Fruit fly (Drosophila melanogaster) whole organism, adult: ENCODE measurements around the gene peb.
A peak's percentile ranks its signal among the peaks of the same experiment; 100 is the strongest.

Experiments used
- CG11617 ChIP-seq: fragments of 200-800 bp; sonication (Bioruptor generic); optimal IDR thresholded peaks from 2 replicates; lab custom pipeline; 2017; ENCODE audit warnings: mild to moderate bottlenecking, missing biosample characterization, missing genetic modification reagents, missing genetic modification characterization
- CG14711 ChIP-seq: fragments of 200-800 bp; sonication (Bioruptor generic); optimal IDR thresholded peaks from 2 replicates; lab custom pipeline; 2018; ENCODE audit warnings: missing biosample characterization, mild to moderate bottlenecking, missing genetic modification characterization, moderate library complexity
- CG33017 ChIP-seq: fragments of 200-800 bp; sonication (Bioruptor generic); optimal IDR thresholded peaks from 2 replicates; lab custom pipeline; 2018; ENCODE audit warnings: missing biosample characterization, mild to moderate bottlenecking, missing genetic modification characterization, moderate library complexity
- CG5204 ChIP-seq: fragments of 200-800 bp; sonication (Bioruptor generic); optimal IDR thresholded peaks from 2 replicates; lab custom pipeline; 2016; ENCODE audit warnings: missing biosample characterization, missing genetic modification characterization
- CG7101 ChIP-seq: fragments of 200-800 bp; sonication (Bioruptor generic); optimal IDR thresholded peaks from 2 replicates; lab custom pipeline; 2018; ENCODE audit warnings: missing biosample characterization, mild to moderate bottlenecking, missing genetic modification characterization, moderate library complexity
- bab1 ChIP-seq: fragments of 200-800 bp; sonication (Bioruptor generic); optimal IDR thresholded peaks from 3 replicates; lab custom pipeline; 2019; ENCODE audit warnings: missing biosample characterization, mild to moderate bottlenecking, missing genetic modification characterization, moderate library complexity
- kay ChIP-seq: fragments of 200-800 bp; sonication (Bioruptor generic); peaks from one replicate; lab custom pipeline; 2016; ENCODE audit warnings: missing biosample characterization, missing genetic modification characterization, borderline replicate concordance
- pad ChIP-seq: fragments of 200-800 bp; sonication (Bioruptor generic); optimal IDR thresholded peaks from 3 replicates; lab custom pipeline; 2017; ENCODE audit warnings: missing biosample characterization, missing genetic modification characterization, mild to moderate bottlenecking, moderate library complexity, missing genetic modification reagents
- tj ChIP-seq: fragments of 200-800 bp; sonication (Bioruptor generic); optimal IDR thresholded peaks from 3 replicates; lab custom pipeline; 2017; ENCODE audit warnings: missing biosample characterization, mild to moderate bottlenecking, missing genetic modification characterization, moderate library complexity

DNA sequence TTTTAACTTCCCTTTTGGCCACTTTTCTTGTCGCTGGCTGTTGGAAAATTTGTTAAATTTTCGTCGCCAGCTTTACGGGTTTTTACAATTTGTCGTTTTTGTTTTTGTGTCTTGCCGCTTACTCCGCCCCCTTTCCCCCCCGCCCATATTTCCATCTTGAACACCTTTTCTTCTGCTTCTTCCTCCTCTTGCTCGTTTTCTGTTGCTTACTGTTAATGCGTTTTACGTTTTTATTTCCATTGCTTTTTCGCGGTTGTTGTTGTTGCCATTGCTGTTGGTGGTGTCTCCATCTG, 26.6 kb upstream of the peb start:
- no peak for TF ChIP-seq CG11617 (GFP tag; lab: Kevin White, UChicago)
- TF ChIP-seq CG5204 (GFP tag; lab: Kevin White, UChicago), result no peak
- TF ChIP-seq bab1 (GFP tag; lab: Kevin White, UChicago), result peak; percentile 28
- TF ChIP-seq kay (GFP tag; lab: Kevin White, UChicago), result no peak
- TF ChIP-seq CG33017, result no peak
- TF ChIP-seq CG14711 (tag; lab: Kevin White, UChicago), result no peak
- TF ChIP-seq pad, result no peak
- no peak for TF ChIP-seq CG7101 (tag; lab: Kevin White, UChicago)
- peak; percentile 55 for TF ChIP-seq tj (GFP tag; lab: Kevin White, UChicago)
